Worm (Caenorhabditis elegans) whole organism, L1 larva: ENCODE data around the gene K09C4.9.
A peak's percentile ranks its signal among the peaks of the same experiment; 100 is the strongest.

Experiments used
- F16B12.6 ChIP-seq: fragments of 150-350 bp; optimal IDR thresholded peaks from 2 replicates; lab custom pipeline; 2014; ENCODE audit warnings: missing biosample characterization, missing genetic modification characterization
- alr-1 ChIP-seq: fragments of 200-800 bp; sonication (Bioruptor generic); optimal IDR thresholded peaks from 2 replicates; lab custom pipeline; 2018; ENCODE audit warnings: borderline replicate concordance, mild to moderate bottlenecking, missing genetic modification characterization, missing compliant biosample characterization
- ama-1 ChIP-seq: fragments of 150-350 bp; optimal IDR thresholded peaks from 2 replicates; lab custom pipeline; 2014
- blmp-1 ChIP-seq: fragments of 150-350 bp; optimal IDR thresholded peaks from 2 replicates; lab custom pipeline; 2014; ENCODE audit warnings: missing biosample characterization, missing genetic modification characterization
- ceh-88 ChIP-seq: fragments of 200-800 bp; sonication (Bioruptor generic); IDR thresholded peaks from 2 replicates; pipeline ENCODE4 v1.3.6; 2022; ENCODE audit warnings: missing genetic modification characterization, missing compliant biosample characterization
- efl-1 ChIP-seq, 4 experiments: fragments of 150-350 bp; optimal IDR thresholded peaks in 3 of 4; peaks in 1 of 4; 1 replicate in 1 of 4; 2 replicates in 3 of 4; lab custom pipeline; 2014; ENCODE audit warnings: missing biosample characterization in 2 of 4, missing genetic modification characterization in 2 of 4, missing genetic modification reagents in 2 of 4
- efl-3 ChIP-seq: fragments of 200-800 bp; sonication (Bioruptor generic); optimal IDR thresholded peaks from 2 replicates; lab custom pipeline; 2018; ENCODE audit warnings: mild to moderate bottlenecking, missing genetic modification characterization, missing compliant biosample characterization
- egl-13 ChIP-seq: sonication (generic microtip); optimal IDR thresholded peaks from 2 replicates; lab custom pipeline; 2016; ENCODE audit warnings: missing genotype, missing genetic modification reagents, missing genetic modification characterization, missing compliant biosample characterization
- egl-27 ChIP-seq, 2 experiments: fragments of 150-350 bp in 1 of 2; sonication (generic microtip); optimal IDR thresholded peaks; 3 replicates each; lab custom pipeline; 2017 to 2018; ENCODE audit warnings: missing biosample characterization in 2 of 2, missing genetic modification characterization in 2 of 2, missing genetic modification reagents in 2 of 2
- elt-2 ChIP-seq: sonication (generic microtip); optimal IDR thresholded peaks from 2 replicates; lab custom pipeline; 2016; ENCODE audit warnings: missing genetic modification characterization, mild to moderate bottlenecking, inconsistent platforms, missing compliant biosample characterization, missing genetic modification reagents
- elt-3 ChIP-seq, 6 experiments: fragments of 150-350 bp in 1 of 6; sonication (generic microtip); optimal IDR thresholded peaks; 2 replicates each; lab custom pipeline; 2017 to 2018; ENCODE audit warnings: missing biosample characterization in 6 of 6, missing genetic modification characterization in 6 of 6, inconsistent platforms in 1 of 6
- ets-5 ChIP-seq: fragments of 200-800 bp; sonication (Bioruptor generic); IDR thresholded peaks from 2 replicates; pipeline ENCODE4 v1.3.6; 2022; ENCODE audit warnings: missing genetic modification characterization, missing compliant biosample characterization
- isw-1 ChIP-seq: fragments of 200-800 bp; sonication (Bioruptor generic); IDR thresholded peaks from 2 replicates; pipeline ENCODE4 v1.3.6; 2022; ENCODE audit warnings: missing genetic modification characterization, missing compliant biosample characterization
- jun-1 ChIP-seq: fragments of 150-350 bp; optimal IDR thresholded peaks from 2 replicates; lab custom pipeline; 2014; ENCODE audit warnings: missing biosample characterization, missing genetic modification reagents, missing genetic modification characterization
- lin-14 ChIP-seq: fragments of 200-800 bp; sonication (Bioruptor generic); optimal IDR thresholded peaks from 2 replicates; lab custom pipeline; 2018; ENCODE audit warnings: mild to moderate bottlenecking, missing genetic modification characterization, moderate library complexity, missing compliant biosample characterization
- lir-3 ChIP-seq: sonication (generic microtip); optimal IDR thresholded peaks from 2 replicates; lab custom pipeline; 2016; ENCODE audit warnings: mild to moderate bottlenecking, missing genetic modification characterization, moderate library complexity, missing compliant biosample characterization; ENCODE audit not compliant: poor library complexity
- mab-9 ChIP-seq: fragments of 200-800 bp; sonication (Bioruptor generic); IDR thresholded peaks from 2 replicates; pipeline ENCODE4 v1.3.6; 2022; ENCODE audit warnings: missing genetic modification reagents, missing genetic modification characterization, missing compliant biosample characterization
- nhr-11 ChIP-seq: fragments of 150-350 bp; optimal IDR thresholded peaks from 2 replicates; lab custom pipeline; 2014; ENCODE audit warnings: missing biosample characterization, missing genetic modification characterization
- nhr-12 ChIP-seq: sonication (generic microtip); optimal IDR thresholded peaks from 2 replicates; lab custom pipeline; 2017; ENCODE audit warnings: missing biosample characterization, missing genetic modification characterization
- nhr-20 ChIP-seq: sonication (generic microtip); optimal IDR thresholded peaks from 2 replicates; lab custom pipeline; 2016; ENCODE audit warnings: mild to moderate bottlenecking, missing genetic modification characterization, missing compliant biosample characterization
- nhr-71 ChIP-seq: sonication (generic microtip); optimal IDR thresholded peaks from 2 replicates; lab custom pipeline; 2016; ENCODE audit warnings: mild to moderate bottlenecking, missing genetic modification characterization, moderate library complexity, missing compliant biosample characterization
- nhr-84 ChIP-seq: sonication (generic microtip); optimal IDR thresholded peaks from 2 replicates; lab custom pipeline; 2017; ENCODE audit warnings: missing biosample characterization, missing genetic modification characterization
- pag-3 ChIP-seq: sonication (generic microtip); optimal IDR thresholded peaks from 2 replicates; lab custom pipeline; 2017; ENCODE audit warnings: missing genetic modification characterization, mild to moderate bottlenecking, missing compliant biosample characterization, antibody characterized with exemption, borderline replicate concordance; ENCODE audit not compliant: insufficient read depth
- rnt-1 ChIP-seq: sonication (generic microtip); optimal IDR thresholded peaks from 2 replicates; lab custom pipeline; 2016; ENCODE audit warnings: mild to moderate bottlenecking, missing genetic modification characterization, moderate library complexity, missing compliant biosample characterization
- sptf-1 ChIP-seq: fragments of 150-350 bp; optimal IDR thresholded peaks from 2 replicates; lab custom pipeline; 2014; ENCODE audit warnings: missing biosample characterization, missing genetic modification characterization
- swsn-7 ChIP-seq: sonication (generic microtip); optimal IDR thresholded peaks from 2 replicates; lab custom pipeline; 2016; ENCODE audit warnings: missing genetic modification characterization, missing compliant biosample characterization
- unc-62 ChIP-seq: fragments of 150-350 bp; optimal IDR thresholded peaks from 2 replicates; lab custom pipeline; 2014; ENCODE audit warnings: missing biosample characterization, missing genetic modification reagents, missing genetic modification characterization
- unc-86 ChIP-seq: sonication (generic microtip); optimal IDR thresholded peaks from 2 replicates; lab custom pipeline; 2016; ENCODE audit warnings: missing genetic modification characterization, missing compliant biosample characterization
- vab-15 ChIP-seq: sonication (generic microtip); optimal IDR thresholded peaks from 2 replicates; lab custom pipeline; 2017; ENCODE audit warnings: missing genotype, mild to moderate bottlenecking, missing genetic modification characterization, missing compliant biosample characterization
- zag-1 ChIP-seq: fragments of 150-350 bp; optimal IDR thresholded peaks from 2 replicates; lab custom pipeline; 2014; ENCODE audit warnings: missing biosample characterization, missing genetic modification characterization
- ztf-4 ChIP-seq: fragments of 150-350 bp; optimal IDR thresholded peaks from 2 replicates; lab custom pipeline; 2014; ENCODE audit warnings: missing biosample characterization, missing genetic modification characterization

Gene K09C4.9

ce11 chrX:3283189-3283588 lies 11.6 kb upstream of the K09C4.9 start:
- TF ChIP-seq elt-3 (tag; optimal IDR thresholded peaks at IDR 0.05; lab: Kevin White, UChicago) (no peak), jun-1 (tag; lab: Kevin White, UChicago) (no peak), F16B12.6 (no peak), elt-2 (tag; lab: Kevin White, UChicago) (peak; percentile 67), nhr-71 (peak; percentile 10)

DNA sequence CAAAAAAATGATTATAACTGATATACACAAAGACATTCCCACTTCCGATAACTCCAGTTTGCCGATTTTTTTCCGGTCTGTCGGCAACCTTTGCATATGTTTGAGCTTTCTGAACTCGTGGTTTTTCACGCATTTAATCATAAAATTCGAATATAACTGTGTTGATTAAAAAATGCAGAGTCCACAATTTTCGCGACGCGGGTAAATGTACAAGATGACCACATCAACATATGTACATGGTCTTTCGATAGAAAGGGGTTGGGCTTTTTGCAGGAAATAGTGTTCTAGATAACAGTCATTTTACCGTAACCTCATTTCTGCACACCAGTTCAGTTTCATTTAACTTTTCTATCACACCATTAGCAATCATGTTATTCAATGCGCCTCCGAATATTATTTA lies 10.7 kb upstream of the K09C4.9 start, which contains the start of gene K09C4.5:
TSS of gene K09C4.5 (plus strand) at position 326 of the 400 bp plus-strand sequence.
- TF ChIP-seq elt-2 (tag; lab: Kevin White, UChicago), result peak; percentile 26
- TF ChIP-seq isw-1, result no peak

- no peak for TF ChIP-seq unc-86 (tag; lab: Kevin White, UChicago)
- no peak for TF ChIP-seq nhr-20 (tag; lab: Kevin White, UChicago)
- TF ChIP-seq alr-1 (tag; lab: Kevin White, UChicago), result no peak
- no peak for TF ChIP-seq ama-1 (lab: Kevin White, UChicago)
- no peak for TF ChIP-seq blmp-1
- no peak for TF ChIP-seq lir-3
- no peak for TF ChIP-seq rnt-1 (tag; lab: Kevin White, UChicago)
- no peak for TF ChIP-seq F16B12.6
- no peak for TF ChIP-seq nhr-12 (tag; lab: Kevin White, UChicago)
- no peak for TF ChIP-seq elt-3 (tag; optimal IDR thresholded peaks at IDR 0.05; lab: Kevin White, UChicago)
- no peak for TF ChIP-seq ets-5 (GFP tag; lab: Robert Waterston, UW)
- no peak for TF ChIP-seq ztf-4 (tag; lab: Kevin White, UChicago)
- TF ChIP-seq nhr-84 (tag; lab: Kevin White, UChicago), result no peak
- TF ChIP-seq isw-1, result no peak
Measured at ce11 chrX:3280130-3280529, 8.6 kb upstream of the K09C4.9 start, which contains the start of gene K09C4.10. Gene K09C4.10, minus strand, starts transcription at chrX:3280230.

DNA sequence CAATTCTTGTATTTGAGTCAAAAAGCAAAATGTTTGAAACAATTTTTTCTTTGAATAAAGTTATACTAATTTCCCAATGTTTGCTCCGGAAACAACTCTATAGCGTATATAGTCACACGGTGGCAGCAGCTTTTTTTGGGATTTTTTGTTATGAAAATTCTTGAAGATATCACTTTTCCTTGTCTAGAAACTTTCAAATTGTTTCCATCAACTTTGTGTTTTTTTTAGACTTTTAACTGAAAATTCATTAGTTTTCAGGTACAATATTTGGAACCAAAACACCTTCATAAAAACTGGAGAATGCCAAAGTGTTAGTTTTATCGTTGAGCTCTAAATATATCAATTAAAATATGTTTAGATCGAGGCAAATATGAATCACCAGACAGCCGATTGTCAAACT lies 1.0 kb upstream of the K09C4.9 start, which contains the start of gene K09C4.7:
TSS of gene K09C4.7 (plus strand) at position 301 of the 400 bp plus-strand sequence.
- TF ChIP-seq egl-27 (tag; optimal IDR thresholded peaks at IDR 0.05; lab: Kevin White, UChicago), result no peak
- no peak for TF ChIP-seq pag-3 (tag; lab: Kevin White, UChicago)
- no peak for TF ChIP-seq ceh-88 (GFP tag; lab: Robert Waterston, UW)
- no peak for TF ChIP-seq blmp-1
- TF ChIP-seq lin-14 (GFP tag; lab: Kevin White, UChicago), result no peak
- TF ChIP-seq sptf-1 (tag; lab: Kevin White, UChicago), result no peak
- no peak for TF ChIP-seq egl-13 (tag; lab: Kevin White, UChicago)
- TF ChIP-seq efl-3 (GFP tag; lab: Kevin White, UChicago), result no peak
- TF ChIP-seq zag-1 (tag; lab: Kevin White, UChicago), result no peak
- no peak for TF ChIP-seq unc-62 (GFP tag; lab: Kevin White, UChicago)
- TF ChIP-seq nhr-11 (tag; lab: Kevin White, UChicago), result no peak
- TF ChIP-seq vab-15, result no peak
- TF ChIP-seq swsn-7 (tag; lab: Kevin White, UChicago), result no peak
- no peak for TF ChIP-seq efl-1 (optimal IDR thresholded peaks at IDR 0.05; lab: Kevin White, UChicago)
- TF ChIP-seq efl-1 (GFP tag; optimal IDR thresholded peaks at IDR 0.05 in 1 of 2; lab: Kevin White, UChicago), result no peak
- no peak for TF ChIP-seq mab-9 (GFP tag; lab: Robert Waterston, UW)

DNA sequence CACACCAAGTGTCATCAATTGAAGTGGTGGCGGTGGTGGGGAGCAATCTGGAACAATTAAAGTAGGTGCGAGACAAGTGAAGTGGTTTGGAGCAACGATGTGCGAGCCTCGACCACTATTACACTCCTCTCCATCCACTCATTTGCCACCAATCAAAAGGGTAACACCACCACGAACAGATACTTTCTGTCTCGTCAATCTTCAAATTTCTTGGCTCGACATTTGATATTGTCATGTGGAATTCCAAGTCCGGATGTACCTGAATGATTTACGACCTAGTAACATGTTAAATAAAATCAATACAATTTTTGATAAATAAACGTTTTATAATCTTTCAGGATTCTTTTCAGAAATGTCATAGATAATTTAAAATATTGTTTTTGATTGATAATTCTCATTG lies 767 bp downstream of the K09C4.9 start, which contains the start of gene sul-1:
TSS of gene sul-1 (minus strand) at position 101 of the 400 bp plus-strand sequence.
- TF ChIP-seq rnt-1 (tag; lab: Kevin White, UChicago), result peak; percentile 17
- no peak for TF ChIP-seq lin-14 (GFP tag; lab: Kevin White, UChicago)

- no peak for TF ChIP-seq nhr-84 (tag; lab: Kevin White, UChicago)
Measured at ce11 chrX:3262600-3262999, 9.0 kb downstream of the K09C4.9 start, which contains the start of gene fbxb-71. Gene fbxb-71, plus strand, starts transcription at chrX:3262900.
